Worm (Caenorhabditis elegans) whole organism, late embryonic: ENCODE data around the gene sos-1.

Experiments
- F13H6.1 ChIP-seq: sonication (generic microtip); optimal IDR thresholded peaks from 2 replicates; lab custom pipeline; 2016; ENCODE audit warnings: missing genetic modification characterization, missing compliant biosample characterization
- K02D7.2 ChIP-seq: sonication (generic microtip); optimal IDR thresholded peaks from 2 replicates; lab custom pipeline; 2017; ENCODE audit warnings: mild to moderate bottlenecking, missing genetic modification characterization, missing compliant biosample characterization
- K09A11.1 ChIP-seq: sonication (generic microtip); optimal IDR thresholded peaks from 2 replicates; lab custom pipeline; 2017; ENCODE audit warnings: antibody characterized with exemption, mild to moderate bottlenecking, missing genetic modification characterization, missing compliant biosample characterization; ENCODE audit not compliant: insufficient read depth
- Y22D7AL.16 ChIP-seq: sonication (generic microtip); optimal IDR thresholded peaks from 2 replicates; lab custom pipeline; 2016; ENCODE audit warnings: missing genetic modification characterization, missing compliant biosample characterization
- ceh-18 ChIP-seq: sonication (generic microtip); optimal IDR thresholded peaks from 2 replicates; lab custom pipeline; 2016; ENCODE audit warnings: missing genetic modification characterization, missing compliant biosample characterization
- ceh-19 ChIP-seq: fragments of 200-800 bp; sonication (Bioruptor generic); optimal IDR thresholded peaks from 2 replicates; lab custom pipeline; 2018; ENCODE audit warnings: mild to moderate bottlenecking, missing genetic modification characterization, missing compliant biosample characterization
- ceh-2 ChIP-seq: sonication (generic microtip); optimal IDR thresholded peaks from 2 replicates; lab custom pipeline; 2016; ENCODE audit warnings: missing genotype, missing genetic modification characterization, missing compliant biosample characterization
- ceh-22 ChIP-seq: sonication (generic microtip); optimal IDR thresholded peaks from 2 replicates; lab custom pipeline; 2017; ENCODE audit warnings: missing biosample characterization, missing genetic modification characterization
- ceh-30 ChIP-seq: fragments of 150-350 bp; optimal IDR thresholded peaks from 2 replicates; lab custom pipeline; 2014; ENCODE audit warnings: missing biosample characterization, missing genetic modification characterization
- ceh-34 ChIP-seq: sonication (generic microtip); optimal IDR thresholded peaks from 2 replicates; lab custom pipeline; 2016; ENCODE audit warnings: mild to moderate bottlenecking, missing genetic modification characterization, missing compliant biosample characterization
- ceh-45 ChIP-seq: fragments of 200-800 bp; sonication (Bioruptor generic); IDR thresholded peaks from 2 replicates; pipeline ENCODE4 v1.3.6; 2022; ENCODE audit warnings: missing genetic modification reagents, missing genetic modification characterization, missing compliant biosample characterization
- ceh-48 ChIP-seq: sonication (generic microtip); optimal IDR thresholded peaks from 2 replicates; lab custom pipeline; 2016; ENCODE audit warnings: missing genetic modification characterization, inconsistent platforms, missing compliant biosample characterization
- ceh-6 ChIP-seq: fragments of 200-800 bp; sonication (Bioruptor generic); optimal IDR thresholded peaks from 2 replicates; lab custom pipeline; 2018; ENCODE audit warnings: mild to moderate bottlenecking, missing genetic modification characterization, missing compliant biosample characterization
- che-1 ChIP-seq: sonication (generic microtip); optimal IDR thresholded peaks from 2 replicates; lab custom pipeline; 2016; ENCODE audit warnings: mild to moderate bottlenecking, missing genetic modification characterization, missing compliant biosample characterization
- dve-1 ChIP-seq: sonication (generic microtip); optimal IDR thresholded peaks from 2 replicates; lab custom pipeline; 2017; ENCODE audit warnings: antibody characterized with exemption, mild to moderate bottlenecking, missing genetic modification characterization, missing compliant biosample characterization
- eyg-1 ChIP-seq: sonication (generic microtip); optimal IDR thresholded peaks from 2 replicates; lab custom pipeline; 2016; ENCODE audit warnings: missing genotype, missing genetic modification characterization, missing compliant biosample characterization
- hlh-30 ChIP-seq: sonication (generic microtip); optimal IDR thresholded peaks from 2 replicates; lab custom pipeline; 2017; ENCODE audit warnings: antibody characterized with exemption, missing genetic modification characterization, missing compliant biosample characterization; ENCODE audit not compliant: insufficient read depth
- hlh-8 ChIP-seq: sonication (generic microtip); optimal IDR thresholded peaks from 2 replicates; lab custom pipeline; 2016; ENCODE audit warnings: missing genotype, missing genetic modification characterization, missing compliant biosample characterization
- lim-6 ChIP-seq: sonication (generic microtip); optimal IDR thresholded peaks from 2 replicates; lab custom pipeline; 2016; ENCODE audit warnings: missing genetic modification characterization, missing compliant biosample characterization
- lin-11 ChIP-seq: fragments of 200-800 bp; sonication (Bioruptor generic); optimal IDR thresholded peaks from 2 replicates; lab custom pipeline; 2018; ENCODE audit warnings: mild to moderate bottlenecking, missing genetic modification characterization, missing compliant biosample characterization
- madf-2 ChIP-seq: sonication (generic microtip); optimal IDR thresholded peaks from 2 replicates; lab custom pipeline; 2017; ENCODE audit warnings: missing genetic modification characterization, missing compliant biosample characterization
- mec-3 ChIP-seq: sonication (generic microtip); optimal IDR thresholded peaks from 2 replicates; lab custom pipeline; 2016; ENCODE audit warnings: borderline replicate concordance, missing genetic modification characterization, missing compliant biosample characterization
- nhr-11 ChIP-seq: fragments of 150-350 bp; optimal IDR thresholded peaks from 2 replicates; lab custom pipeline; 2014; ENCODE audit warnings: missing biosample characterization, missing genetic modification characterization
- nhr-232 ChIP-seq: sonication (generic microtip); optimal IDR thresholded peaks from 2 replicates; lab custom pipeline; 2016; ENCODE audit warnings: missing genetic modification characterization, missing compliant biosample characterization
- odd-2 ChIP-seq: sonication (generic microtip); optimal IDR thresholded peaks from 2 replicates; lab custom pipeline; 2017; ENCODE audit warnings: antibody characterized with exemption, mild to moderate bottlenecking, missing genetic modification characterization, missing compliant biosample characterization
- pag-3 ChIP-seq: sonication (generic microtip); optimal IDR thresholded peaks from 2 replicates; lab custom pipeline; 2016; ENCODE audit warnings: missing compliant biosample characterization, missing genetic modification characterization, borderline replicate concordance
- pat-9 ChIP-seq: fragments of 200-800 bp; sonication (Bioruptor generic); optimal IDR thresholded peaks from 2 replicates; lab custom pipeline; 2018; ENCODE audit warnings: mild to moderate bottlenecking, missing genetic modification characterization, moderate library complexity, missing compliant biosample characterization
- pha-2 ChIP-seq: sonication (generic microtip); optimal IDR thresholded peaks from 2 replicates; lab custom pipeline; 2017; ENCODE audit warnings: mild to moderate bottlenecking, missing genetic modification characterization, missing compliant biosample characterization
- pha-4 ChIP-seq: fragments of 150-350 bp; optimal IDR thresholded peaks from 2 replicates; lab custom pipeline; 2018; ENCODE audit warnings: missing biosample characterization, missing genetic modification reagents, missing genetic modification characterization
- sdc-2 ChIP-seq: sonication (generic microtip); optimal IDR thresholded peaks from 2 replicates; lab custom pipeline; 2016; ENCODE audit warnings: missing genotype, missing genetic modification characterization, missing compliant biosample characterization
- sox-2 ChIP-seq: fragments of 200-800 bp; sonication (Bioruptor generic); IDR thresholded peaks from 2 replicates; pipeline ENCODE4 v1.3.6; 2022; ENCODE audit warnings: missing genetic modification reagents, missing genetic modification characterization, missing compliant biosample characterization
- sox-4 ChIP-seq: sonication (generic microtip); optimal IDR thresholded peaks from 2 replicates; lab custom pipeline; 2017; ENCODE audit warnings: mild to moderate bottlenecking, missing genetic modification characterization, inconsistent platforms, missing compliant biosample characterization
- syd-9 ChIP-seq: sonication (generic microtip); optimal IDR thresholded peaks from 2 replicates; lab custom pipeline; 2016; ENCODE audit warnings: mild to moderate bottlenecking, missing genetic modification characterization, moderate library complexity, missing compliant biosample characterization
- tbx-2 ChIP-seq: sonication (generic microtip); optimal IDR thresholded peaks from 2 replicates; lab custom pipeline; 2016; ENCODE audit warnings: missing genetic modification characterization, missing compliant biosample characterization
- tbx-7 ChIP-seq: sonication (generic microtip); optimal IDR thresholded peaks from 2 replicates; lab custom pipeline; 2016; ENCODE audit warnings: missing genotype, missing genetic modification characterization, missing compliant biosample characterization
- unc-3 ChIP-seq, 2 experiments: fragments of 200-800 bp in 1 of 2; sonication (Bioruptor generic) in 1 of 2; sonication (generic microtip) in 1 of 2; conservative IDR thresholded peaks in 1 of 2; optimal IDR thresholded peaks in 1 of 2; 2 replicates each; pipeline versions ENCODE4 v1.3.6 to Lab custom; 2016 to 2022; ENCODE audit warnings: missing compliant biosample characterization in 2 of 2, missing genetic modification characterization in 2 of 2, missing genetic modification reagents in 1 of 2
- unc-42 ChIP-seq: sonication (generic microtip); optimal IDR thresholded peaks from 2 replicates; lab custom pipeline; 2016; ENCODE audit warnings: missing genotype, missing genetic modification characterization, missing compliant biosample characterization
- unc-55 ChIP-seq: sonication (generic microtip); optimal IDR thresholded peaks from 2 replicates; lab custom pipeline; 2017; ENCODE audit warnings: missing biosample characterization, missing genetic modification reagents, missing genetic modification characterization
- zip-5 ChIP-seq: sonication (generic microtip); optimal IDR thresholded peaks from 2 replicates; lab custom pipeline; 2016; ENCODE audit warnings: missing genetic modification characterization, missing compliant biosample characterization
- ztf-16 ChIP-seq: sonication (generic microtip); optimal IDR thresholded peaks from 2 replicates; lab custom pipeline; 2017; ENCODE audit warnings: missing genetic modification characterization, missing compliant biosample characterization

sos-1 gene

DNA sequence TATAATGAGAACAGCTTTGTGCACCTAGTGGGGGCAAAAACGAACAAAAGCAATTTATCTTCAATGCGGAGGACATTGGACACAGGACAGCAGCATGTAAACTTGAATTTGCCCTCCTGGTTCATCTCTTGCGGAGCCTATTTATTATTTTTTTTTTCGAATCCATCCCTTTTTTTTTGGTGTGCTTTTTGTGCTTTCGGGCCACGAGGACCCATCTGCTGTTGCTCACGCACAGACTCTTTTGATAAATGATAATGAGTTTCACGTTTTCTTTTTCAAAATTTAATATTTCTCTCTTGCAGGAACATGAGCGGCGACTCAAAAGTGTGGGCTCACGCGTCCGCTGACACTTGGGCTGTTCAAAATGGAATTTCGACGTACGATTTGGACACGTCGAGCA is 51.9 kb downstream of the sos-1 start, which contains the start of gene unc-62:
Gene unc-62 (plus strand): TSS at position 301 of the 400 bp plus-strand sequence.
- TF ChIP-seq sox-2 (GFP tag; lab: Robert Waterston, UW) (no peak), eyg-1 (tag; lab: Kevin White, UChicago) (no peak), ceh-2 (no peak), ceh-45 (no peak), zip-5 (no peak), syd-9 (tag; lab: Kevin White, UChicago) (no peak), ceh-34 (no peak), ceh-22 (no peak), ceh-19 (GFP tag; lab: Kevin White, UChicago) (no peak), odd-2 (tag; lab: Kevin White, UChicago) (no peak), hlh-30 (tag; lab: Kevin White, UChicago) (no peak), ceh-18 (tag; lab: Kevin White, UChicago) (no peak), ceh-6 (no peak), ceh-30 (no peak), F13H6.1 (no peak), pha-2 (tag; lab: Kevin White, UChicago) (no peak), hlh-8 (tag; lab: Kevin White, UChicago) (no peak), tbx-7 (no peak)

DNA sequence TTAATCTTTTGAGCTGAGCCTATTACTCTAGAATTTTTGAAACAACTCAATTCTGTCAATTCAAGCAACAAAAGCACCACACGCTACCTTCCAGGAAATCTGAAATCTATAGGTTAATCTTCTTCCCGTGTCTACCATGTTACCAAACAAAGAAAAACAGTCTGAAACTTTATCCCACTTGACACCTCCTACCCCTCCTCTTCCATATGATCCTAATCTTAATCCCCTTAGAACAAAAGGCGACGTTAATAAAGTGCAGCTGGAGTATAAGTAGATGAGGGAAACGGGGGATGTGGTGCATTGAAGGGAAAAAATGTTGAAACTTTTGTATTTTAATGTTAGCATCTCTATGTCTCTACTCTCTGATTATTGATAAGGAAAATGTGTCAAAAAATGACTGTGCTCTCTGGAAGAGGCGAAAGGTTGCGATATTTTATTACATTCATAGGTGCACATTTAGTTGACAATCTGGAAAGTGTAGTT is 52.9 kb downstream of the sos-1 start:
- TF ChIP-seq mec-3 (tag; lab: Kevin White, UChicago) (no peak), odd-2 (tag; lab: Kevin White, UChicago) (no peak), lin-11 (tag; lab: Kevin White, UChicago) (no peak), ztf-16 (no peak), zip-5 (no peak), ceh-48 (tag; lab: Kevin White, UChicago) (no peak), sox-2 (GFP tag; lab: Robert Waterston, UW) (no peak), nhr-232 (tag; lab: Kevin White, UChicago) (no peak), ceh-22 (no peak), lim-6 (tag; lab: Kevin White, UChicago) (no peak), K02D7.2 (tag; lab: Kevin White, UChicago) (no peak), ceh-18 (tag; lab: Kevin White, UChicago) (no peak), nhr-11 (tag; lab: Kevin White, UChicago) (no peak), ceh-34 (no peak), madf-2 (tag; lab: Kevin White, UChicago) (no peak), pha-2 (tag; lab: Kevin White, UChicago) (no peak), dve-1 (no peak), ceh-30 (no peak), hlh-8 (tag; lab: Kevin White, UChicago) (no peak), sox-4 (no peak)

DNA sequence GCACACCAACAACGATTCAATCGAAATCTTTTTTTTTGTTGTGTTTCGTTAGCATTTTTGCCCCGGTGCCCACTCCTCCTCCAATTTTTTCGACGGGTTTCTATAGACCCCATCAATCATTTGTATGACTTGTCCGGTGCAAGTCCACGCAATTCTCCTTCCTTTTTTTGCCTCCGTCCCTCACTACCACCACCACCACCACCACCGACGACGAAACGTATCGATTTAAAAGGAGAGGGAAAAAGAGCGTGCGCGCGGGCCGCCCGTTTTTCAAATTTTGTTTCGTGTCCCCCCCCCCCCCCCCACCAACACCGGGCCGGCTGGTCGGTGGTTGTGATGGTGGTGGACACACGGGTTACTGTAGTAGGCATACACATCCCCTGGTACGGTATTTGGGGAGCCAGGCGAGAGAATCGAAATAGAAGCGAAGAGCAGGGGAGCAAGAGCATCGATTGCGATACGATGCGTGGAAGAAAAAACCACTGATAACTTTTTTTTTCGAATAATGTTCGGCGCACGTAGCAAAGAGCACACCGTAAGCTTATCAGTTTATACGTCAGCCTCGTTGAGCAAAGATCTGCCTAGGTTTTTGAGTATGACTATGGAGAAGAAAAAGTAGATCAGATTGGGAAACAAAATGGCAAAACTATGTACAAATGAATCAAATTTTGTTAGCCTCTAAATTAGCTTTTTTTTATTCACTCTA is 53.8 kb downstream of the sos-1 start:
- TF ChIP-seq pat-9 (no peak), unc-55 (peak; percentile 90), unc-3 (GFP tag; conservative IDR thresholded peaks at IDR 0.05; lab: Robert Waterston, UW) (no peak), unc-3 (tag; optimal IDR thresholded peaks at IDR 0.05; lab: Kevin White, UChicago) (no peak), Y22D7AL.16 (tag; lab: Kevin White, UChicago) (no peak), tbx-2 (tag; lab: Kevin White, UChicago) (no peak), K09A11.1 (no peak), che-1 (tag; lab: Kevin White, UChicago) (peak; percentile 51), pha-4 (tag; lab: Kevin White, UChicago) (no peak), madf-2 (tag; lab: Kevin White, UChicago) (no peak), sox-4 (no peak), sdc-2 (tag; lab: Kevin White, UChicago) (no peak), eyg-1 (tag; lab: Kevin White, UChicago) (no peak), unc-42 (tag; lab: Kevin White, UChicago) (no peak), ceh-18 (tag; lab: Kevin White, UChicago) (no peak), pag-3 (tag; lab: Kevin White, UChicago) (no peak), ceh-2 (no peak)
